Worm (Caenorhabditis elegans) whole organism, L4 larva: ENCODE results near the gene fbxb-39.

Experiments
- T26A8.4 ChIP-seq: fragments of 200-800 bp; sonication (Bioruptor generic); IDR thresholded peaks from 2 replicates; pipeline ENCODE4 v1.3.6; 2022; ENCODE audit warnings: missing genetic modification characterization, missing compliant biosample characterization
- ama-1 ChIP-seq: fragments of 150-350 bp; optimal IDR thresholded peaks from 2 replicates; lab custom pipeline; 2014; ENCODE audit warnings: inconsistent platforms, mixed read lengths
- ceh-62 ChIP-seq: sonication (generic microtip); optimal IDR thresholded peaks from 2 replicates; lab custom pipeline; 2017; ENCODE audit warnings: missing biosample characterization, missing genetic modification characterization
- lin-13 ChIP-seq: fragments of 150-350 bp; optimal IDR thresholded peaks from 2 replicates; lab custom pipeline; 2014; ENCODE audit warnings: missing biosample characterization, missing genetic modification reagents, missing genetic modification characterization
- mdt-29 ChIP-seq: fragments of 200-800 bp; sonication (Bioruptor generic); IDR thresholded peaks from 2 replicates; pipeline ENCODE4 v1.3.6; 2022; ENCODE audit warnings: missing genetic modification reagents, missing genetic modification characterization, missing compliant biosample characterization
- mxl-3 ChIP-seq: fragments of 200-800 bp; sonication (Bioruptor generic); optimal IDR thresholded peaks from 2 replicates; lab custom pipeline; 2018; ENCODE audit warnings: mild to moderate bottlenecking, missing genetic modification characterization, missing compliant biosample characterization
- nhr-11 ChIP-seq: fragments of 150-350 bp; optimal IDR thresholded peaks from 2 replicates; lab custom pipeline; 2014; ENCODE audit warnings: missing biosample characterization, missing genetic modification characterization
- pha-4 ChIP-seq, 2 experiments: fragments of 150-350 bp in 1 of 2; fragments of 200-800 bp in 1 of 2; sonication (Bioruptor generic) in 1 of 2; IDR thresholded peaks in 1 of 2; optimal IDR thresholded peaks in 1 of 2; 2 replicates each; pipeline versions ENCODE4 v1.3.6 to Lab custom; 2014 to 2022; ENCODE audit warnings: missing genetic modification characterization in 2 of 2, missing genetic modification reagents in 2 of 2, missing biosample characterization in 1 of 2, missing compliant biosample characterization in 1 of 2
- snpc-4 ChIP-seq: fragments of 150-350 bp; optimal IDR thresholded peaks from 2 replicates; lab custom pipeline; 2014; ENCODE audit warnings: missing biosample characterization, missing genetic modification characterization
- unc-62 ChIP-seq, 3 experiments: fragments of 150-350 bp in 1 of 3; sonication (generic microtip); optimal IDR thresholded peaks in 2 of 3; peaks in 1 of 3; 1 replicate in 1 of 3; 2 replicates in 2 of 3; lab custom pipeline; 2014 to 2017; ENCODE audit warnings: missing biosample characterization in 3 of 3, missing genetic modification characterization in 3 of 3, missing genetic modification reagents in 3 of 3, missing genotype in 1 of 3

ce11 chrII:1072106-1072505 lies 31.7 kb upstream of the fbxb-39 start, which contains the start of gene K02E7.4:
- TF ChIP-seq mdt-29 (GFP tag; lab: Robert Waterston, UW) (no peak), pha-4 (GFP tag; IDR thresholded peaks at IDR 0.05; lab: Robert Waterston, UW) (no peak), pha-4 (tag; optimal IDR thresholded peaks at IDR 0.05; lab: Kevin White, UChicago) (no peak), nhr-11 (no peak), snpc-4 (no peak), unc-62 (GFP tag; optimal IDR thresholded peaks at IDR 0.05 in 1 of 2; lab: Kevin White, UChicago) (no peak), unc-62 (tag; optimal IDR thresholded peaks at IDR 0.05; lab: Kevin White, UChicago) (no peak), ama-1 (lab: Kevin White, UChicago) (no peak), ceh-62 (tag; lab: Kevin White, UChicago) (no peak), T26A8.4 (GFP tag; lab: Robert Waterston, UW) (no peak), lin-13 (GFP tag; lab: Kevin White, UChicago) (no peak), mxl-3 (GFP tag; lab: Kevin White, UChicago) (no peak)
